Worm (Caenorhabditis elegans): ENCODE results near the gene epg-4.

epg-4 gene

ce11 chrIII:7162065-7162762 lies 19.8 kb upstream of the epg-4 start, which contains the start of the genes syf-2 and K04G7.1 (continued):
- TF ChIP-seq hlh-30 (tag; optimal IDR thresholded peaks at IDR 0.05; ENCODE audit: insufficient read depth), result peak; percentile 94
- peak; percentile 86 for TF ChIP-seq pha-4 (GFP tag; IDR thresholded peaks at IDR 0.05)
- TF ChIP-seq pha-4 (tag; optimal IDR thresholded peaks at IDR 0.05), result no peak
- no peak for TF ChIP-seq skn-1 (tag; optimal IDR thresholded peaks at IDR 0.05)
- TF ChIP-seq ceh-82 (tag; optimal IDR thresholded peaks at IDR 0.05), result no peak
- TF ChIP-seq F44E2.7 (GFP tag; IDR thresholded peaks at IDR 0.05), result no peak
- no peak for TF ChIP-seq sdz-12 (GFP tag; optimal IDR thresholded peaks at IDR 0.05)
- peak; percentile 78 for TF ChIP-seq arid-1 (GFP tag; conservative IDR thresholded peaks at IDR 0.05)
- TF ChIP-seq lsy-2 (tag; optimal IDR thresholded peaks at IDR 0.05), result peak; percentile 47 to 96
- no peak for TF ChIP-seq gei-8 (GFP tag; optimal IDR thresholded peaks at IDR 0.05)
- TF ChIP-seq lir-3 (tag; optimal IDR thresholded peaks at IDR 0.05), result no peak
- peak; percentile 14 to 26 for TF ChIP-seq daf-16 (GFP tag; optimal IDR thresholded peaks at IDR 0.05)
- peak; percentile 65 for TF ChIP-seq daf-16 (tag; optimal IDR thresholded peaks at IDR 0.05)
- peak; percentile 87 for TF ChIP-seq rbr-2 (tag; optimal IDR thresholded peaks at IDR 0.05)
- peak; percentile 96 for TF ChIP-seq mep-1 (tag; optimal IDR thresholded peaks at IDR 0.05)
- peak; percentile 17 for TF ChIP-seq ztf-7 (tag; optimal IDR thresholded peaks at IDR 0.05)
- peak; percentile 45 for TF ChIP-seq nhr-25 (tag; optimal IDR thresholded peaks at IDR 0.05; ENCODE audit: borderline replicate concordance, insufficient read depth)
- peak; percentile 42; the same call in 1 of the 2 replicates for TF ChIP-seq madf-9 (GFP tag; conservative IDR thresholded peaks at IDR 0.05)
- TF ChIP-seq egl-27 (tag; optimal IDR thresholded peaks at IDR 0.05), result no peak
- TF ChIP-seq nhr-48 (tag; optimal IDR thresholded peaks at IDR 0.05), result peak; percentile 28
- peak; percentile 2 for TF ChIP-seq zag-1 (tag; optimal IDR thresholded peaks at IDR 0.05)
- no peak for TF ChIP-seq pqm-1 (tag; optimal IDR thresholded peaks at IDR 0.05)
- peak; percentile 92 for TF ChIP-seq nhr-77 (tag; optimal IDR thresholded peaks at IDR 0.05)
- peak; percentile 95 for TF ChIP-seq dpl-1 (GFP tag; optimal IDR thresholded peaks at IDR 0.05)
- peak; percentile 23 for TF ChIP-seq spr-1 (tag; optimal IDR thresholded peaks at IDR 0.05)
- no peak for TF ChIP-seq lin-29 (GFP tag; IDR thresholded peaks at IDR 0.05)
- no peak for TF ChIP-seq cey-2 (tag; optimal IDR thresholded peaks at IDR 0.05; ENCODE audit: borderline replicate concordance, insufficient read depth)
- TF ChIP-seq nhr-28 (tag; optimal IDR thresholded peaks at IDR 0.05), result peak; percentile 76
- TF ChIP-seq F26F4.8 (GFP tag; conservative IDR thresholded peaks at IDR 0.05), result no peak
- no peak for TF ChIP-seq madf-5 (GFP tag; IDR thresholded peaks at IDR 0.05)
- no peak for TF ChIP-seq lim-7 (GFP tag; IDR thresholded peaks at IDR 0.05)
- peak in 1 of 2 experiments; percentile 62 for TF ChIP-seq unc-62 (GFP tag; optimal IDR thresholded peaks at IDR 0.05 in 1 of 2)
- no peak for TF ChIP-seq unc-62 (tag; optimal IDR thresholded peaks at IDR 0.05)
- TF ChIP-seq nhr-6 (tag; optimal IDR thresholded peaks at IDR 0.05), result peak; percentile 78
- peak; percentile 59; the same call in 1 of the 2 replicates for TF ChIP-seq T26A8.4 (GFP tag; IDR thresholded peaks at IDR 0.05)

DNA sequence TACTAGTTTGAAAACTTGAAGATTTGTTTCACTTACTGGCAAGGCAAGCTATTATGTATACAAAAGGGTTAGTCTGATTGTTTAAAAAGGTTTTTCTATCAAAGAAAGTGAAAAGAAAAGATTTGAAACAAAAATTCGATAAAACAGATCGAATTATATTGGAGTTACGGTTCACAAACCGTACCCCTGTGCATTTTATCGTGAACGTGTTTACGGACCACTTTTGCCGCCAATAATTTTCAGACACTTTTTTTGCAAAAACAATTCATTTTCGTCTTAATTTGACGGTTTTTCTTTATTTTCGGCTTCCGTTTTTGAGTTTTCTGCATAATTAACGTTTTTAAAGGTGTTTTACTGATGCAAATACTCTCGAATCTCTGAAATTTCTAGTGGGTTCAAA lies 16.7 kb upstream of the epg-4 start:
- TF ChIP-seq arid-1 (GFP tag; conservative IDR thresholded peaks at IDR 0.05) (no peak), unc-130 (GFP tag; optimal IDR thresholded peaks at IDR 0.05) (peak; percentile 19)

- no peak for TF ChIP-seq tag-97 (GFP tag; IDR thresholded peaks at IDR 0.05)
- no peak for TF ChIP-seq lin-29 (GFP tag; IDR thresholded peaks at IDR 0.05)
- TF ChIP-seq dmd-6 (GFP tag; IDR thresholded peaks at IDR 0.05), result peak; percentile 92
- TF ChIP-seq daf-8 (GFP tag; IDR thresholded peaks at IDR 0.05), result no peak
- no peak for TF ChIP-seq egl-43 (GFP tag; IDR thresholded peaks at IDR 0.05)
- peak; percentile 58; the same call in 1 of the 2 replicates for TF ChIP-seq saeg-2 (GFP tag; IDR thresholded peaks at IDR 0.05)
- peak; percentile 63 for TF ChIP-seq mes-2 (tag; optimal IDR thresholded peaks at IDR 0.05; ENCODE audit: poor library complexity, severe bottlenecking)
- no peak for TF ChIP-seq vab-7 (GFP tag; IDR thresholded peaks at IDR 0.05)
- no peak for TF ChIP-seq madf-5 (GFP tag; IDR thresholded peaks at IDR 0.05)
- TF ChIP-seq ceh-20 (GFP tag; IDR thresholded peaks at IDR 0.05), result no peak
- no peak for TF ChIP-seq nhr-237 (tag; optimal IDR thresholded peaks at IDR 0.05)
- no peak for TF ChIP-seq F26F4.8 (GFP tag; conservative IDR thresholded peaks at IDR 0.05)
- TF ChIP-seq cey-2 (tag; optimal IDR thresholded peaks at IDR 0.05; ENCODE audit: borderline replicate concordance, insufficient read depth), result no peak
- TF ChIP-seq ceh-82 (tag; optimal IDR thresholded peaks at IDR 0.05), result no peak
- TF ChIP-seq F37D6.2 (tag; optimal IDR thresholded peaks at IDR 0.05), result no peak
- TF ChIP-seq T26A8.4 (GFP tag; IDR thresholded peaks at IDR 0.05), result no peak
- no peak for TF ChIP-seq mxl-2 (GFP tag; conservative IDR thresholded peaks at IDR 0.05)
- TF ChIP-seq F49E8.2 (tag; optimal IDR thresholded peaks at IDR 0.05; ENCODE audit: borderline replicate concordance), result no peak
- TF ChIP-seq egl-27 (tag; optimal IDR thresholded peaks at IDR 0.05), result no peak
Observed at ce11 chrIII:7165816-7166229, 16.1 kb upstream of the epg-4 start.
